Fruit fly (Drosophila melanogaster): ENCODE results near the gene shep.

- TF ChIP-seq Camta (GFP tag; optimal IDR thresholded peaks at IDR 0.05) (no peak), bbx (GFP tag; IDR thresholded peaks at IDR 0.05; ENCODE audit: partially characterized antibody) (no peak), CG13123 (GFP tag; optimal IDR thresholded peaks at IDR 0.05) (no peak), zen2 (GFP tag; IDR thresholded peaks at IDR 0.05; ENCODE audit: partially characterized antibody) (no peak), kay (GFP tag; optimal IDR thresholded peaks at IDR 0.05) (no peak), CG6791 (GFP tag; IDR thresholded peaks at IDR 0.05; ENCODE audit: partially characterized antibody) (no peak), gt (GFP tag; IDR thresholded peaks at IDR 0.05) (no peak), vfl (GFP tag; optimal IDR thresholded peaks at IDR 0.05) (no peak), abd-A (tag; optimal IDR thresholded peaks at IDR 0.05) (no peak)
Measured at dm6 chr3L:5230012-5230411, 47.7 kb downstream of the shep start.

All from whole organism, embryonic.